Fruit fly (Drosophila melanogaster) whole organism, embryonic: ENCODE measurements around the gene SP555.

Source experiments
- Awh ChIP-seq: fragments of 200-800 bp; sonication (Bioruptor generic); IDR thresholded peaks from 2 replicates; pipeline ENCODE4, ENCODE4 v1.3.6; 2022; ENCODE audit warnings: missing biosample characterization, missing genetic modification characterization
- CG10321 ChIP-seq: fragments of 200-800 bp; sonication (Bioruptor generic); IDR thresholded peaks from 2 replicates; pipeline ENCODE4 v1.3.6; 2022; ENCODE audit warnings: missing biosample characterization, missing genetic modification characterization
- CG10543 ChIP-seq: fragments of 200-800 bp; sonication (Bioruptor generic); optimal IDR thresholded peaks from 3 replicates; lab custom pipeline; 2017; ENCODE audit warnings: missing biosample characterization, mild to moderate bottlenecking, missing genetic modification characterization, moderate library complexity
- CG11696 ChIP-seq: fragments of 200-800 bp; sonication (Bioruptor generic); IDR thresholded peaks from 2 replicates; pipeline ENCODE4 v1.3.6; 2022; ENCODE audit warnings: missing biosample characterization, missing genetic modification characterization
- CG12769 ChIP-seq: fragments of 200-800 bp; sonication (Bioruptor generic); optimal IDR thresholded peaks from 2 replicates; lab custom pipeline; 2019; ENCODE audit warnings: missing biosample characterization, mild to moderate bottlenecking, missing genetic modification characterization, moderate library complexity
- CG14050 ChIP-seq: fragments of 200-800 bp; sonication (Bioruptor generic); IDR thresholded peaks from 3 replicates; pipeline ENCODE4 v1.3.6; 2022; ENCODE audit warnings: missing biosample characterization, missing genetic modification characterization
- CG2199 ChIP-seq: fragments of 200-800 bp; sonication (Bioruptor generic); IDR thresholded peaks from 3 replicates; pipeline ENCODE4 v1.3.6; 2022; ENCODE audit warnings: missing biosample characterization, missing genetic modification characterization
- CG2712 ChIP-seq: fragments of 200-800 bp; optimal IDR thresholded peaks from 3 replicates; lab custom pipeline; 2019; ENCODE audit warnings: missing biosample characterization, mild to moderate bottlenecking, missing genetic modification characterization, moderate library complexity
- CG2889 ChIP-seq: fragments of 200-800 bp; sonication (Bioruptor generic); IDR thresholded peaks from 3 replicates; pipeline ENCODE4 v1.3.6; 2022; ENCODE audit warnings: missing biosample characterization, missing genetic modification characterization
- CG33213 ChIP-seq: fragments of 200-800 bp; sonication (Bioruptor generic); optimal IDR thresholded peaks from 3 replicates; lab custom pipeline; 2016; ENCODE audit warnings: missing biosample characterization, missing genetic modification characterization
- CG34376 ChIP-seq: fragments of 200-800 bp; sonication (Bioruptor generic); optimal IDR thresholded peaks from 2 replicates; lab custom pipeline; 2018; ENCODE audit warnings: missing biosample characterization, mild to moderate bottlenecking, missing genetic modification characterization
- CG4282 ChIP-seq: fragments of 200-800 bp; sonication (Bioruptor generic); optimal IDR thresholded peaks from 2 replicates; lab custom pipeline; 2016; ENCODE audit warnings: missing biosample characterization, missing genetic modification characterization
- CG9932 ChIP-seq: fragments of 200-800 bp; sonication (Bioruptor generic); IDR thresholded peaks from 2 replicates; pipeline ENCODE4 v1.3.6; 2022; ENCODE audit warnings: missing biosample characterization, missing genetic modification characterization
- CHES-1-like ChIP-seq: fragments of 200-800 bp; sonication (Bioruptor generic); optimal IDR thresholded peaks from 2 replicates; lab custom pipeline; 2016; ENCODE audit warnings: missing biosample characterization, missing genetic modification characterization
- D ChIP-seq, 2 experiments: fragments of 200-800 bp in 1 of 2; fragments of >200 bp in 1 of 2; sonication (Bioruptor generic) in 1 of 2; optimal IDR thresholded peaks; 2 replicates in 1 of 2; 3 replicates in 1 of 2; lab custom pipeline; 2017; ENCODE audit warnings: mild to moderate bottlenecking in 1 of 2, missing biosample characterization in 1 of 2, missing genetic modification characterization in 1 of 2, missing genetic modification reagents in 1 of 2
- Drgx ChIP-seq: fragments of 200-800 bp; sonication (Bioruptor generic); IDR thresholded peaks from 2 replicates; pipeline ENCODE4 v1.3.6; 2022; ENCODE audit warnings: missing biosample characterization, missing genetic modification characterization
- Ets65A ChIP-seq: fragments of 200-800 bp; sonication (Bioruptor generic); peaks from one replicate; lab custom pipeline; 2016; ENCODE audit warnings: missing biosample characterization, missing genetic modification characterization
- HLHmδ ChIP-seq: fragments of 200-800 bp; sonication (Bioruptor generic); optimal IDR thresholded peaks from 2 replicates; lab custom pipeline; 2018; ENCODE audit warnings: missing biosample characterization, mild to moderate bottlenecking, missing genetic modification characterization, moderate library complexity
- Hmr ChIP-seq: fragments of 200-800 bp; sonication (Bioruptor generic); optimal IDR thresholded peaks from 3 replicates; lab custom pipeline; 2017; ENCODE audit warnings: mild to moderate bottlenecking, missing biosample characterization, missing genetic modification reagents, missing genetic modification characterization
- Hr78 ChIP-seq, 2 experiments: fragments of 200-800 bp in 1 of 2; fragments of >200 bp in 1 of 2; sonication (Bioruptor generic) in 1 of 2; optimal IDR thresholded peaks; 2 replicates each; lab custom pipeline; 2017 to 2019; ENCODE audit warnings: missing biosample characterization in 2 of 2, missing genetic modification characterization in 2 of 2, mild to moderate bottlenecking in 1 of 2, moderate library complexity in 1 of 2
- Hsf ChIP-seq: fragments of 200-800 bp; sonication (Bioruptor generic); optimal IDR thresholded peaks from 3 replicates; lab custom pipeline; 2016; ENCODE audit warnings: missing biosample characterization, missing genetic modification characterization
- Med ChIP-seq: fragments of 200-800 bp; sonication (Bioruptor generic); peaks from one replicate; lab custom pipeline; 2016; ENCODE audit warnings: missing biosample characterization, missing genetic modification characterization, mild to moderate bottlenecking, inconsistent platforms, moderate library complexity
- Meics ChIP-seq: fragments of 200-800 bp; sonication (Bioruptor generic); optimal IDR thresholded peaks from 2 replicates; lab custom pipeline; 2017; ENCODE audit warnings: missing biosample characterization, mild to moderate bottlenecking, missing genetic modification characterization
- Ptx1 ChIP-seq: fragments of 200-800 bp; sonication (Bioruptor generic); IDR thresholded peaks from 2 replicates; pipeline ENCODE4 v1.3.6; 2022; ENCODE audit warnings: missing biosample characterization, missing genetic modification characterization
- Rfx ChIP-seq: fragments of 200-800 bp; sonication (Bioruptor generic); IDR thresholded peaks from 2 replicates; pipeline ENCODE4 v1.3.6; 2022; ENCODE audit warnings: missing biosample characterization, missing genetic modification characterization
- az2 ChIP-seq: fragments of 200-800 bp; sonication (Bioruptor generic); optimal IDR thresholded peaks from 3 replicates; lab custom pipeline; 2016; ENCODE audit warnings: missing biosample characterization, missing genetic modification characterization
- btn ChIP-seq: fragments of 200-800 bp; sonication (Bioruptor generic); optimal IDR thresholded peaks from 2 replicates; lab custom pipeline; 2016; ENCODE audit warnings: missing biosample characterization, missing genetic modification characterization
- cg ChIP-seq: fragments of 200-800 bp; sonication (Bioruptor generic); optimal IDR thresholded peaks from 3 replicates; lab custom pipeline; 2019; ENCODE audit warnings: missing biosample characterization, mild to moderate bottlenecking, missing genetic modification characterization, moderate library complexity
- chinmo ChIP-seq: fragments of 200-800 bp; sonication (Bioruptor generic); IDR thresholded peaks from 4 replicates; pipeline ENCODE4 v1.3.6; 2022; ENCODE audit warnings: missing biosample characterization, missing genetic modification characterization; ENCODE audit not compliant: partially characterized antibody
- chm ChIP-seq: fragments of 200-800 bp; sonication (Bioruptor generic); IDR thresholded peaks from 2 replicates; pipeline ENCODE4 v1.3.6; 2022; ENCODE audit warnings: missing biosample characterization, missing genetic modification characterization
- dimm ChIP-seq: fragments of 200-800 bp; sonication (Bioruptor generic); IDR thresholded peaks from 2 replicates; pipeline ENCODE4 v1.3.6; 2022; ENCODE audit warnings: missing biosample characterization, missing genetic modification characterization
- eve ChIP-seq, 2 experiments: fragments of >200 bp; optimal IDR thresholded peaks; 2 replicates each; lab custom pipeline; 2017; ENCODE audit warnings: missing biosample characterization in 2 of 2, missing genetic modification characterization in 2 of 2
- exex ChIP-seq: fragments of 200-800 bp; sonication (Bioruptor generic); optimal IDR thresholded peaks from 4 replicates; lab custom pipeline; 2018; ENCODE audit warnings: missing biosample characterization, mild to moderate bottlenecking, missing genetic modification characterization, moderate library complexity
- eyg ChIP-seq: fragments of 200-800 bp; sonication (Bioruptor generic); optimal IDR thresholded peaks from 3 replicates; lab custom pipeline; 2016; ENCODE audit warnings: missing biosample characterization, missing genetic modification characterization
- fd102C ChIP-seq: fragments of 200-800 bp; sonication (Bioruptor generic); optimal IDR thresholded peaks from 2 replicates; lab custom pipeline; 2018; ENCODE audit warnings: missing biosample characterization, mild to moderate bottlenecking, missing genetic modification characterization, moderate library complexity
- ftz-f1 ChIP-seq: fragments of 200-800 bp; sonication (Bioruptor generic); optimal IDR thresholded peaks from 2 replicates; lab custom pipeline; 2016; ENCODE audit warnings: missing biosample characterization, missing genetic modification characterization
- grn ChIP-seq: fragments of 200-800 bp; sonication (Bioruptor generic); optimal IDR thresholded peaks from 3 replicates; lab custom pipeline; 2017; ENCODE audit warnings: missing biosample characterization, missing genetic modification characterization
- ken ChIP-seq: fragments of 200-800 bp; sonication (Bioruptor generic); IDR thresholded peaks from 3 replicates; pipeline ENCODE4 v1.3.6; 2022; ENCODE audit warnings: missing biosample characterization, missing genetic modification characterization
- kni ChIP-seq: fragments of 200-800 bp; sonication (Bioruptor generic); optimal IDR thresholded peaks from 3 replicates; lab custom pipeline; 2017; ENCODE audit warnings: mild to moderate bottlenecking, missing biosample characterization, missing genetic modification reagents, missing genetic modification characterization
- lab ChIP-seq: fragments of 200-800 bp; sonication (Bioruptor generic); optimal IDR thresholded peaks from 3 replicates; lab custom pipeline; 2017; ENCODE audit warnings: missing biosample characterization, missing genetic modification characterization, mild to moderate bottlenecking, moderate library complexity, missing genetic modification reagents
- otp ChIP-seq: fragments of 200-800 bp; sonication (Bioruptor generic); IDR thresholded peaks from 3 replicates; pipeline ENCODE4, ENCODE4 v1.3.6; 2022; ENCODE audit warnings: missing biosample characterization, missing genetic modification characterization
- phol ChIP-seq: fragments of 200-800 bp; sonication (Bioruptor generic); optimal IDR thresholded peaks from 3 replicates; lab custom pipeline; 2018; ENCODE audit warnings: missing biosample characterization, mild to moderate bottlenecking, missing genetic modification characterization, moderate library complexity
- ro ChIP-seq: fragments of 200-800 bp; sonication (Bioruptor generic); IDR thresholded peaks from 2 replicates; pipeline ENCODE4 v1.3.6; 2022; ENCODE audit warnings: missing biosample characterization, missing genetic modification characterization
- sd ChIP-seq: fragments of 200-800 bp; sonication (Bioruptor generic); optimal IDR thresholded peaks from 3 replicates; lab custom pipeline; 2018; ENCODE audit warnings: missing biosample characterization, mild to moderate bottlenecking, missing genetic modification characterization, moderate library complexity
- sens ChIP-seq: fragments of 200-800 bp; sonication (Bioruptor generic); peaks from one replicate; lab custom pipeline; 2016; ENCODE audit warnings: missing biosample characterization, missing genetic modification characterization
- unpg ChIP-seq: fragments of 200-800 bp; sonication (Bioruptor generic); optimal IDR thresholded peaks from 3 replicates; lab custom pipeline; 2018; ENCODE audit warnings: missing biosample characterization, mild to moderate bottlenecking, missing genetic modification characterization, moderate library complexity
- wek ChIP-seq: fragments of 200-800 bp; sonication (Bioruptor generic); optimal IDR thresholded peaks from 3 replicates; lab custom pipeline; 2018; ENCODE audit warnings: missing biosample characterization, mild to moderate bottlenecking, missing genetic modification characterization, moderate library complexity

SP555 gene

DNA sequence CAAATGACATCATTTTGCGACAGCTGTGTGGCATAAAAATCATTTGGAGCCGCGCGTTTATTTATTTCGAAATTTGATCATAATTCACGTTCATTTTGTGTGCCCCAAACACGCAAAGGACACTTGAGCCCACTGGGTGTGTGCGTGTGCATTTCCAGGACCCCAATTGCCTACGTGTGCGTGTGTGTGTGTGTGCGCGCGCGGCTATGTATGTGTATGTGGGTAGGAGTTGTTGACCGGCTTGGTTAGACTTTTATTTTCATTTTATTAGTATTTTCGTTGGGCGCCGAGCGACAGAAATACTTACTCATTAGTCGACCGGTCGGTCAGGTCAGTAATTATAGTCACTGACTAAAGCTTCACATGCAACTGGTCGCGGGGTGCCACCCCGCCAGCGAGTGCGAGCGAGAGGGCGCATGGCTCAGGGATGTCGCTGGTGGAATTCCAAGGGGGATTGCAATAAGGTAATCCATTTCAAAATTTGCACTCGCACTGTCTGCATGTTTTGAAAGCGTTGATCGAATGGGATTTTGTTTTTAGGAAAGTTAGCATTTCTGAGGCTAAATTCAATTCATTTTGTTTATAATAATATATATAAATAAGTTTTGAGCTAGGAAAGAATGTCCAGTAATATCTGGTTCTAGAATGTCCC, 6.1 kb downstream of the SP555 start (continued):
- TF ChIP-seq sd (tag; lab: Kevin White, UChicago) = peak; percentile 60
- TF ChIP-seq HLHmδ (GFP tag; lab: Kevin White, UChicago) = no peak
- peak; percentile 64; the same call in 1 of the 3 replicates for TF ChIP-seq CG2889 (GFP tag; lab: Robert Waterston, UW)
- no peak for TF ChIP-seq dimm
- TF ChIP-seq Hsf (GFP tag; lab: Kevin White, UChicago) = no peak
- TF ChIP-seq unpg (GFP tag; lab: Kevin White, UChicago) = peak; percentile 31
- peak; percentile 61 for TF ChIP-seq CG9932 (GFP tag; lab: Robert Waterston, UW)
- no peak for TF ChIP-seq fd102C (GFP tag; lab: Kevin White, UChicago)
- peak; percentile 50; the same call in 2 of the 3 replicates for TF ChIP-seq CG14050 (GFP tag; lab: Robert Waterston, UW)
- no peak for TF ChIP-seq Awh (GFP tag; lab: Robert Waterston, UW)
- TF ChIP-seq az2 = peak; percentile 53
- peak; percentile 40 for TF ChIP-seq CG2712 (tag; lab: Kevin White, UChicago)
- TF ChIP-seq CG33213 (GFP tag; lab: Kevin White, UChicago) = no peak
- TF ChIP-seq, all 482 proteins: peak for 168

DNA sequence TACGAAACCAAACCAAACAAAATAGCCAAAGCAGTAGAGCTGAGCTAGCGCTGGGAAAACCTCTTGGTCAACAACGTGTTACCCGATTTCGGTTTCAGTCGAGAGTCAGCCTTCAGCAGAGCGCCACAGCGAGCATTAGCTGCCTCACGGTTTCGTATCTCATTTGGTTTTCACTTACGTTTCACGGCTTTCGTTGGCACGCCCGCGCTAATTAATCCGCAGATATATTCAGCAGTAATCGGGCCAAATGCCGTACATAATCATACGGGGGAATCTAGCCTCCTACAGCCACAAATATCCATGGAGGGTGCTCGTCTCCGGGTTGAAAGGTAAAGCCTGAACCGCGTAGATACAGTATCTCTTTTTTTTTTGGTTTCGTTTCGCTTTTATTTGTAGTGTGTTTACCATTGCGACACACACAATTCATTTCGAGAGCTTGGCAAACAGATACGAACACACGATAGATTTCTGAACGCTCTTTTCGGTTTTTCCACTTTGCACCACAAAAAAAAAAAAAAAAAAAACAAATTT, 6.9 kb downstream of the SP555 start, which contains the start of gene CG31650:
Gene CG31650 (minus strand): TSS at position 352 of the 531 bp plus-strand sequence.
- TF ChIP-seq CG11696 (GFP tag; lab: Robert Waterston, UW) (0 out of 2 replicates have a peak, but pooled peaks have one; percentile 25), CG34376 (GFP tag; lab: Kevin White, UChicago) (no peak), ro (no peak), btn (peak; percentile 13), Ets65A (GFP tag; lab: Kevin White, UChicago) (peak; percentile 32), grn (GFP tag; lab: Kevin White, UChicago) (peak; percentile 69), CG12769 (tag; lab: Kevin White, UChicago) (peak; percentile 24), cg (GFP tag; lab: Kevin White, UChicago) (peak; percentile 35), ftz-f1 (GFP tag; lab: Kevin White, UChicago) (peak; percentile 11), exex (tag; lab: Kevin White, UChicago) (peak; percentile 49), Med (GFP tag; lab: Kevin White, UChicago) (peak; percentile 35), otp (GFP tag; lab: Robert Waterston, UW) (no peak), wek (GFP tag; lab: Kevin White, UChicago) (peak; percentile 18), sd (tag; lab: Kevin White, UChicago) (peak; percentile 30), Drgx (GFP tag; lab: Robert Waterston, UW) (peak; percentile 17; the same call in 1 of the 2 replicates), kni (GFP tag; lab: Kevin White, UChicago) (peak; percentile 65), Meics (GFP tag; lab: Kevin White, UChicago) (no peak), sens (GFP tag; lab: Kevin White, UChicago) (peak; percentile 17), CG2199 (peak; percentile 21; the same call in 1 of the 3 replicates), Rfx (GFP tag; lab: Robert Waterston, UW) (peak; percentile 6; the same call in 1 of the 2 replicates), Ptx1 (GFP tag; lab: Robert Waterston, UW) (0 out of 2 replicates have a peak, but pooled peaks have one; percentile 7), CG10321 (GFP tag; lab: Robert Waterston, UW) (no peak), CHES-1-like (GFP tag; lab: Kevin White, UChicago) (no peak), Hr78 (GFP tag; optimal IDR thresholded peaks at IDR 0.05; lab: Kevin White, UChicago) (peak in 1 of 2 experiments; percentile 90), D (optimal IDR thresholded peaks at IDR 0.05; lab: Kevin White, UChicago) (no peak), D (GFP tag; optimal IDR thresholded peaks at IDR 0.05; lab: Kevin White, UChicago) (no peak), chinmo (GFP tag; lab: Robert Waterston, UW) (peak; percentile 76; the same call in 1 of the 4 replicates), CG4282 (GFP tag; lab: Kevin White, UChicago) (peak; percentile 14), eyg (GFP tag; lab: Kevin White, UChicago) (no peak), CG10543 (peak; percentile 43), eve (GFP tag; optimal IDR thresholded peaks at IDR 0.05; lab: Kevin White, UChicago) (no peak), lab (GFP tag; lab: Kevin White, UChicago) (peak; percentile 16), Hmr (no peak), ken (GFP tag; lab: Robert Waterston, UW) (peak; percentile 12; the same call in 1 of the 3 replicates), phol (no peak), chm (GFP tag; lab: Robert Waterston, UW) (peak; percentile 53)
